Fruit fly (Drosophila melanogaster) whole organism, embryonic: ENCODE data around the gene CG2444.

Experiments used
- Ada2b ChIP-seq: fragments of 200-800 bp; sonication (Bioruptor generic); IDR thresholded peaks from 2 replicates; pipeline ENCODE4 v1.3.6; 2022; ENCODE audit warnings: missing biosample characterization, missing genetic modification characterization
- Blimp-1 ChIP-seq: fragments of 200-800 bp; sonication (Bioruptor generic); optimal IDR thresholded peaks from 3 replicates; lab custom pipeline; 2018; ENCODE audit warnings: missing biosample characterization, missing genetic modification characterization, mild to moderate bottlenecking, moderate library complexity, missing genetic modification reagents
- BtbVII ChIP-seq: fragments of 200-800 bp; sonication (Bioruptor generic); optimal IDR thresholded peaks from 3 replicates; lab custom pipeline; 2017; ENCODE audit warnings: missing biosample characterization, mild to moderate bottlenecking, missing genetic modification characterization
- CG10267 ChIP-seq: fragments of 200-800 bp; sonication (Bioruptor generic); optimal IDR thresholded peaks from 2 replicates; lab custom pipeline; 2018; ENCODE audit warnings: missing biosample characterization, mild to moderate bottlenecking, missing genetic modification characterization, moderate library complexity
- CG10366 ChIP-seq: fragments of 200-800 bp; sonication (Bioruptor generic); IDR thresholded peaks from 2 replicates; pipeline ENCODE4 v1.3.6; 2022; ENCODE audit warnings: missing biosample characterization, missing genetic modification characterization
- CG10543 ChIP-seq: fragments of 200-800 bp; sonication (Bioruptor generic); optimal IDR thresholded peaks from 3 replicates; lab custom pipeline; 2017; ENCODE audit warnings: missing biosample characterization, mild to moderate bottlenecking, missing genetic modification characterization, moderate library complexity
- CG11695 ChIP-seq: fragments of 200-800 bp; sonication (Bioruptor generic); IDR thresholded peaks from 3 replicates; pipeline ENCODE4 v1.3.6; 2022; ENCODE audit warnings: missing biosample characterization, missing genetic modification characterization
- CG12219 ChIP-seq: fragments of 200-800 bp; sonication (Bioruptor generic); optimal IDR thresholded peaks from 3 replicates; lab custom pipeline; 2018; ENCODE audit warnings: missing biosample characterization, mild to moderate bottlenecking, missing genetic modification characterization
- CG12942 ChIP-seq: fragments of 200-800 bp; sonication (Bioruptor generic); optimal IDR thresholded peaks from 3 replicates; lab custom pipeline; 2016; ENCODE audit warnings: missing biosample characterization, missing genetic modification characterization
- CG13624 ChIP-seq: fragments of 200-800 bp; sonication (Bioruptor generic); optimal IDR thresholded peaks from 2 replicates; lab custom pipeline; 2016; ENCODE audit warnings: missing biosample characterization, missing genetic modification characterization
- CG13894 ChIP-seq: fragments of 200-800 bp; sonication (Bioruptor generic); optimal IDR thresholded peaks from 3 replicates; lab custom pipeline; 2018; ENCODE audit warnings: missing biosample characterization, mild to moderate bottlenecking, missing genetic modification characterization, moderate library complexity
- CG15514 ChIP-seq: fragments of 200-800 bp; sonication (Bioruptor generic); optimal IDR thresholded peaks from 3 replicates; lab custom pipeline; 2017; ENCODE audit warnings: missing biosample characterization, missing genetic modification characterization, mild to moderate bottlenecking, moderate library complexity, missing genetic modification reagents
- CG1602 ChIP-seq: fragments of 200-800 bp; sonication (Bioruptor generic); optimal IDR thresholded peaks from 3 replicates; lab custom pipeline; 2016; ENCODE audit warnings: missing biosample characterization, missing genetic modification characterization
- CG17361 ChIP-seq: fragments of 200-800 bp; sonication (Bioruptor generic); IDR thresholded peaks from 3 replicates; pipeline ENCODE4 v1.3.6; 2022; ENCODE audit warnings: missing biosample characterization, missing genetic modification characterization
- CG17912 ChIP-seq: fragments of 200-800 bp; sonication (Bioruptor generic); optimal IDR thresholded peaks from 2 replicates; lab custom pipeline; 2018; ENCODE audit warnings: missing biosample characterization, mild to moderate bottlenecking, missing genetic modification characterization
- CG2199 ChIP-seq: fragments of 200-800 bp; sonication (Bioruptor generic); IDR thresholded peaks from 3 replicates; pipeline ENCODE4 v1.3.6; 2022; ENCODE audit warnings: missing biosample characterization, missing genetic modification characterization
- CG3065 ChIP-seq: fragments of 200-800 bp; sonication (Bioruptor generic); optimal IDR thresholded peaks from 2 replicates; lab custom pipeline; 2016; ENCODE audit warnings: missing biosample characterization, missing genetic modification characterization
- CG31388 ChIP-seq: fragments of 200-800 bp; sonication (Bioruptor generic); optimal IDR thresholded peaks from 2 replicates; lab custom pipeline; 2016; ENCODE audit warnings: missing biosample characterization, missing genetic modification characterization
- CG32772 ChIP-seq: fragments of 200-800 bp; sonication (Bioruptor generic); IDR thresholded peaks from 2 replicates; pipeline ENCODE4 v1.3.6; 2022; ENCODE audit warnings: missing biosample characterization, missing genetic modification characterization
- CG4328 ChIP-seq: fragments of 200-800 bp; sonication (Bioruptor generic); optimal IDR thresholded peaks from 3 replicates; lab custom pipeline; 2017; ENCODE audit warnings: missing biosample characterization, missing genetic modification reagents, missing genetic modification characterization
- CG4404 ChIP-seq: fragments of 200-800 bp; sonication (Bioruptor generic); IDR thresholded peaks from 2 replicates; pipeline ENCODE4 v1.3.6; 2022; ENCODE audit warnings: missing biosample characterization, missing genetic modification characterization
- CG8281 ChIP-seq: fragments of 200-800 bp; sonication (Bioruptor generic); optimal IDR thresholded peaks from 2 replicates; lab custom pipeline; 2018; ENCODE audit warnings: missing biosample characterization, mild to moderate bottlenecking, missing genetic modification characterization, moderate library complexity
- CG8944 ChIP-seq: fragments of 200-800 bp; sonication (Bioruptor generic); optimal IDR thresholded peaks from 3 replicates; lab custom pipeline; 2016; ENCODE audit warnings: missing biosample characterization, missing genetic modification characterization
- CoRest ChIP-seq: fragments of 200-800 bp; sonication (Bioruptor generic); optimal IDR thresholded peaks from 3 replicates; lab custom pipeline; 2018; ENCODE audit warnings: missing biosample characterization, mild to moderate bottlenecking, missing genetic modification characterization, moderate library complexity
- D19A ChIP-seq: fragments of 200-800 bp; optimal IDR thresholded peaks from 3 replicates; lab custom pipeline; 2019; ENCODE audit warnings: missing biosample characterization, mild to moderate bottlenecking, missing genetic modification characterization, moderate library complexity
- Dbx ChIP-seq: fragments of 200-800 bp; sonication (Bioruptor generic); IDR thresholded peaks from 3 replicates; pipeline ENCODE4 v1.3.6; 2022; ENCODE audit warnings: missing biosample characterization, missing genetic modification characterization
- Dek ChIP-seq: fragments of 200-800 bp; sonication (Bioruptor generic); optimal IDR thresholded peaks from 3 replicates; lab custom pipeline; 2019; ENCODE audit warnings: missing biosample characterization, mild to moderate bottlenecking, missing genetic modification characterization, moderate library complexity
- Fer1 ChIP-seq: fragments of 200-800 bp; sonication (Bioruptor generic); optimal IDR thresholded peaks from 2 replicates; lab custom pipeline; 2017; ENCODE audit warnings: missing biosample characterization, mild to moderate bottlenecking, missing genetic modification characterization
- H15 ChIP-seq: fragments of 200-800 bp; sonication (Bioruptor generic); IDR thresholded peaks from 3 replicates; pipeline ENCODE4 v1.3.6; 2022; ENCODE audit warnings: missing biosample characterization, missing genetic modification characterization
- Hr3 ChIP-seq: fragments of 200-800 bp; sonication (Bioruptor generic); optimal IDR thresholded peaks from 3 replicates; lab custom pipeline; 2016; ENCODE audit warnings: missing biosample characterization, missing genetic modification characterization
- Hsf ChIP-seq: fragments of 200-800 bp; sonication (Bioruptor generic); optimal IDR thresholded peaks from 3 replicates; lab custom pipeline; 2016; ENCODE audit warnings: missing biosample characterization, missing genetic modification characterization
- Nf-YB ChIP-seq: fragments of 200-800 bp; sonication (Bioruptor generic); optimal IDR thresholded peaks from 3 replicates; lab custom pipeline; 2019; ENCODE audit warnings: missing biosample characterization, mild to moderate bottlenecking, missing genetic modification characterization, moderate library complexity
- PHDP ChIP-seq: fragments of 200-800 bp; sonication (Bioruptor generic); optimal IDR thresholded peaks from 3 replicates; lab custom pipeline; 2018; ENCODE audit warnings: missing biosample characterization, mild to moderate bottlenecking, missing genetic modification characterization, moderate library complexity
- Pdp1 ChIP-seq, 2 experiments: fragments of 200-800 bp; sonication (Bioruptor generic); optimal IDR thresholded peaks; 3 replicates each; lab custom pipeline; 2016; ENCODE audit warnings: missing biosample characterization in 2 of 2, missing genetic modification characterization in 2 of 2, mild to moderate bottlenecking in 1 of 2, moderate library complexity in 1 of 2
- Sox102F ChIP-seq: fragments of 200-800 bp; sonication (Bioruptor generic); optimal IDR thresholded peaks from 2 replicates; lab custom pipeline; 2018; ENCODE audit warnings: missing biosample characterization, mild to moderate bottlenecking, missing genetic modification characterization, moderate library complexity
- Trl ChIP-seq, 3 experiments: fragments of >200 bp in 2 of 3; fragments of 200-800 bp in 1 of 3; sonication (Bioruptor generic) in 1 of 3; optimal IDR thresholded peaks; 2 replicates in 1 of 3; 3 replicates in 2 of 3; lab custom pipeline; 2016 to 2017; ENCODE audit warnings: missing biosample characterization in 1 of 3, missing genetic modification characterization in 1 of 3
- bab2 ChIP-seq: fragments of 200-800 bp; sonication (Bioruptor generic); optimal IDR thresholded peaks from 2 replicates; lab custom pipeline; 2016; ENCODE audit warnings: missing biosample characterization, missing genetic modification characterization
- caup ChIP-seq: fragments of 200-800 bp; sonication (Bioruptor generic); optimal IDR thresholded peaks from 3 replicates; lab custom pipeline; 2017; ENCODE audit warnings: missing biosample characterization, mild to moderate bottlenecking, missing genetic modification characterization, moderate library complexity; ENCODE audit not compliant: severe bottlenecking
- dysf ChIP-seq: fragments of 200-800 bp; sonication (Bioruptor generic); IDR thresholded peaks from 3 replicates; pipeline ENCODE4 v1.3.6; 2022; ENCODE audit warnings: missing biosample characterization, missing genetic modification characterization
- gsb ChIP-seq: fragments of 200-800 bp; sonication (Bioruptor generic); IDR thresholded peaks from 2 replicates; pipeline ENCODE4 v1.3.6; 2022; ENCODE audit warnings: missing biosample characterization, missing genetic modification characterization
- her ChIP-seq: fragments of 200-800 bp; sonication (Bioruptor generic); optimal IDR thresholded peaks from 2 replicates; lab custom pipeline; 2016; ENCODE audit warnings: missing biosample characterization, missing genetic modification characterization
- lov ChIP-seq, 2 experiments: fragments of 200-800 bp in 1 of 2; fragments of >200 bp in 1 of 2; sonication (Bioruptor generic) in 1 of 2; IDR thresholded peaks in 1 of 2; optimal IDR thresholded peaks in 1 of 2; 2 replicates in 1 of 2; 3 replicates in 1 of 2; pipeline versions ENCODE4 v1.3.6 to Lab custom; 2017 to 2022; ENCODE audit warnings: missing biosample characterization in 1 of 2, missing genetic modification characterization in 1 of 2
- luna ChIP-seq: fragments of 200-800 bp; sonication (Bioruptor generic); optimal IDR thresholded peaks from 2 replicates; lab custom pipeline; 2016; ENCODE audit warnings: missing biosample characterization, missing genetic modification characterization
- mirr ChIP-seq: fragments of 200-800 bp; sonication (Bioruptor generic); optimal IDR thresholded peaks from 3 replicates; lab custom pipeline; 2018; ENCODE audit warnings: missing biosample characterization, mild to moderate bottlenecking, missing genetic modification characterization
- oc ChIP-seq: fragments of 200-800 bp; sonication (Bioruptor generic); optimal IDR thresholded peaks from 2 replicates; lab custom pipeline; 2018; ENCODE audit warnings: missing biosample characterization, mild to moderate bottlenecking, missing genetic modification characterization, moderate library complexity
- tgo ChIP-seq: fragments of 200-800 bp; sonication (Bioruptor generic); IDR thresholded peaks from 3 replicates; pipeline ENCODE4 v1.3.6; 2022; ENCODE audit warnings: missing biosample characterization, missing genetic modification characterization
- trem ChIP-seq: fragments of 200-800 bp; optimal IDR thresholded peaks from 3 replicates; lab custom pipeline; 2019; ENCODE audit warnings: missing biosample characterization, mild to moderate bottlenecking, missing genetic modification characterization, moderate library complexity
- ttk ChIP-seq: fragments of 200-800 bp; sonication (Bioruptor generic); IDR thresholded peaks from 2 replicates; pipeline ENCODE4 v2.1.2; 2022; ENCODE audit warnings: missing biosample characterization, missing genetic modification characterization
- z ChIP-seq: fragments of 200-800 bp; sonication (Bioruptor generic); IDR thresholded peaks from 3 replicates; pipeline ENCODE4 v1.3.6; 2022; ENCODE audit warnings: missing biosample characterization, missing genetic modification characterization

CG2444 gene

DNA sequence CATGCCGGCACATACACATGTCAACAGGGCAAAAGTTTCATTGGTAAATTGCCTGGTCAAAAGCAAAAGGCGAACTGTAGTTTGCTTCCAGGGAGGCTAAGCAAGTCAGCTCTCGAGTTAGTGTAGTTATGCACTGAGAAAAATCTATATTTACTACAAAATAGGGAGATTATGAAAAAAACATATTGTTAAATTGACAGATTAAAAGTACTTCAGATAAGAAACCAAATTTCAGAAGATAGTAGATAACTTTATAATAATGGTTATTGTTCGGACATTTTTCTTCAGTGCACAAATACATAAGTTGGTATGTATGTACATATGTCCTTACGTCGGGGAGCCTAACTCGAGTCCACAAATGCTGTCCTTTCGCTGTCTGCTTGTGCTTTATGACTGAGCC is 48.0 kb downstream of the CG2444 start (continued):
- TF ChIP-seq luna, result no peak
- TF ChIP-seq gsb (GFP tag; lab: Robert Waterston, UW), result peak; percentile 25; the same call in 1 of the 2 replicates
- peak; percentile 67 for TF ChIP-seq CG17361 (GFP tag; lab: Robert Waterston, UW)
- peak; percentile 13 for TF ChIP-seq CG12942
- no peak for TF ChIP-seq CG4328 (GFP tag; lab: Kevin White, UChicago)
- TF ChIP-seq ttk (GFP tag; lab: Robert Waterston, UW), result 0 out of 2 replicates have a peak, but pooled peaks have one; percentile 21
- peak; percentile 19 for TF ChIP-seq CG8944 (GFP tag; lab: Kevin White, UChicago)
- TF ChIP-seq CG10366 (GFP tag; lab: Robert Waterston, UW), result peak; percentile 27; the same call in 1 of the 2 replicates
- TF ChIP-seq CG32772, result 0 out of 2 replicates have a peak, but pooled peaks have one; percentile 32
- TF ChIP-seq CG13894 (tag; lab: Kevin White, UChicago), result peak; percentile 63
- peak; percentile 57 for TF ChIP-seq Hsf (GFP tag; lab: Kevin White, UChicago)
- TF ChIP-seq tgo, result peak; percentile 34; the same call in 1 of the 3 replicates
- peak; percentile 36 for TF ChIP-seq oc (tag; lab: Kevin White, UChicago)
- peak; percentile 57 for TF ChIP-seq bab2 (GFP tag; lab: Kevin White, UChicago)
- TF ChIP-seq D19A (tag; lab: Kevin White, UChicago), result peak; percentile 60
- TF ChIP-seq lov (optimal IDR thresholded peaks at IDR 0.05; lab: Kevin White, UChicago), result no peak
- TF ChIP-seq lov (GFP tag; IDR thresholded peaks at IDR 0.05; lab: Robert Waterston, UW), result no peak
- peak; percentile 65 for TF ChIP-seq Sox102F (GFP tag; lab: Kevin White, UChicago)
- TF ChIP-seq H15, result no peak
- TF ChIP-seq CG17912 (GFP tag; lab: Kevin White, UChicago), result no peak
- peak; percentile 42 for TF ChIP-seq Pdp1 (GFP tag; optimal IDR thresholded peaks at IDR 0.05; lab: Kevin White, UChicago)
- TF ChIP-seq CoRest (tag; lab: Kevin White, UChicago), result peak; percentile 67
- TF ChIP-seq CG2199, result no peak
- peak; percentile 18 for TF ChIP-seq Nf-YB (GFP tag; lab: Kevin White, UChicago)
- peak; percentile 10 for TF ChIP-seq Hr3 (GFP tag; lab: Kevin White, UChicago)
- TF ChIP-seq CG11695 (GFP tag; lab: Robert Waterston, UW), result 0 out of 3 replicates have a peak, but pooled peaks have one; percentile 44
- TF ChIP-seq PHDP (tag; lab: Kevin White, UChicago), result peak; percentile 72
- TF ChIP-seq CG12219, result peak; percentile 31
- TF ChIP-seq Fer1 (GFP tag; lab: Kevin White, UChicago), result peak; percentile 75
- peak; percentile 49 for TF ChIP-seq CG15514 (GFP tag; lab: Kevin White, UChicago)
- TF ChIP-seq CG8281 (tag; lab: Kevin White, UChicago), result peak; percentile 2
- TF ChIP-seq Blimp-1 (GFP tag; lab: Kevin White, UChicago), result peak; percentile 53
- TF ChIP-seq CG31388, result no peak
- TF ChIP-seq Trl (optimal IDR thresholded peaks at IDR 0.05; lab: Kevin White, UChicago), result no peak
- TF ChIP-seq Trl (GFP tag; optimal IDR thresholded peaks at IDR 0.05; lab: Kevin White, UChicago), result peak; percentile 21
- peak; percentile 2 for TF ChIP-seq mirr
- TF ChIP-seq CG1602 (GFP tag; lab: Kevin White, UChicago), result peak; percentile 32
- TF ChIP-seq Ada2b, result peak; percentile 53
- no peak for TF ChIP-seq z (GFP tag; lab: Robert Waterston, UW)
- TF ChIP-seq BtbVII (GFP tag; lab: Kevin White, UChicago), result peak; percentile 9
- TF ChIP-seq her (GFP tag; lab: Kevin White, UChicago), result peak; percentile 5
- 0 out of 2 replicates have a peak, but pooled peaks have one; percentile 9 for TF ChIP-seq CG4404 (GFP tag; lab: Robert Waterston, UW)
- no peak for TF ChIP-seq CG3065
- TF ChIP-seq Dbx, result peak; percentile 39; the same call in 1 of the 3 replicates
- peak; percentile 55 for TF ChIP-seq CG10267
- TF ChIP-seq dysf (GFP tag; lab: Robert Waterston, UW), result peak; percentile 63; the same call in 2 of the 3 replicates
- TF ChIP-seq CG13624 (GFP tag; lab: Kevin White, UChicago), result peak; percentile 26
- peak; percentile 32 for TF ChIP-seq Dek
- TF ChIP-seq caup (GFP tag; lab: Kevin White, UChicago), result peak; percentile 35
- peak; percentile 60 for TF ChIP-seq CG10543 (GFP tag; lab: Kevin White, UChicago)
- TF ChIP-seq trem (tag; lab: Kevin White, UChicago), result peak; percentile 16
